Worm (Caenorhabditis elegans) whole organism, early embryonic: ENCODE measurements around the gene metl-6.

Experiments used
- F13C5.2 ChIP-seq: sonication (generic microtip); optimal IDR thresholded peaks from 2 replicates; lab custom pipeline; 2017; ENCODE audit warnings: mild to moderate bottlenecking, missing genetic modification characterization, inconsistent platforms, missing compliant biosample characterization
- ama-1 ChIP-seq: fragments of 150-350 bp; optimal IDR thresholded peaks from 2 replicates; lab custom pipeline; 2014
- hmbx-1 ChIP-seq: sonication (generic microtip); optimal IDR thresholded peaks from 2 replicates; lab custom pipeline; 2016; ENCODE audit warnings: mild to moderate bottlenecking, missing genetic modification characterization, missing compliant biosample characterization
- hnd-1 ChIP-seq: sonication (generic microtip); optimal IDR thresholded peaks from 2 replicates; lab custom pipeline; 2016; ENCODE audit warnings: missing genetic modification characterization, missing compliant biosample characterization
- pes-1 ChIP-seq: fragments of 200-800 bp; sonication (Bioruptor generic); IDR thresholded peaks from 2 replicates; pipeline ENCODE4 v1.3.6; 2022; ENCODE audit warnings: missing genetic modification reagents, missing genetic modification characterization, missing compliant biosample characterization
- tbx-11 ChIP-seq: fragments of 200-800 bp; sonication (Bioruptor generic); IDR thresholded peaks from 2 replicates; pipeline ENCODE4 v1.3.6; 2022; ENCODE audit warnings: missing genetic modification characterization, missing compliant biosample characterization
- tbx-37 ChIP-seq: fragments of 200-800 bp; sonication (Bioruptor generic); conservative IDR thresholded peaks from 2 replicates; pipeline ENCODE4 v1.3.6; 2022; ENCODE audit warnings: missing genetic modification reagents, missing genetic modification characterization, missing compliant biosample characterization

DNA sequence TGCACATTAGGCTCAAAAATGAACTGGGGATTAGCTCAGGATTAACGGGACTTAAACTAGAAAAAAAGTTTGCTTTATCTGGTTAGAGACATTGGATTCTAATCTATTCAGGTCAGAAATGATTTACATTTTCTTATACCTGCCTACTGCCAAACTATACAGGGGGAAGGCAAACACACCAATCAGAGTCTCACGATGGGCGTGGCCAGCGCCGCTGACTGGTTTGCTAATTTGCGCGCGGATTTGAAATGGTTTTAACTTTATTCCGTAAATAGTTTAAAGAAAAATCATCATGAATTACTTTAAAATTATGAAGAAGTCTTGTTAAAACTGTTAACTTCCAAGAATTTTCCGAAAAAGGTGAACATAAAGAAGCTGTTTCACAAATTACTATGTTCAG, 23.2 kb downstream of the metl-6 start:
- TF ChIP-seq ama-1 (lab: Kevin White, UChicago) (no peak), hmbx-1 (tag; lab: Kevin White, UChicago) (no peak), hnd-1 (no peak), pes-1 (no peak), tbx-11 (no peak), tbx-37 (no peak), F13C5.2 (tag; lab: Kevin White, UChicago) (no peak)
